Worm (Caenorhabditis elegans) whole organism, young adult: ENCODE measurements around the gene hpo-31.

Experiments
- C06A6.2 ChIP-seq: fragments of 200-800 bp; sonication (Bioruptor generic); conservative IDR thresholded peaks from 2 replicates; pipeline ENCODE4 v1.3.6; 2022; ENCODE audit warnings: missing genetic modification characterization, missing compliant biosample characterization
- F22D6.2 ChIP-seq: sonication (generic microtip); optimal IDR thresholded peaks from 2 replicates; lab custom pipeline; 2016; ENCODE audit warnings: mild to moderate bottlenecking, missing genetic modification characterization, missing compliant biosample characterization
- K11D2.4 ChIP-seq: fragments of 200-800 bp; sonication (Bioruptor generic); IDR thresholded peaks from 2 replicates; pipeline ENCODE4 v1.3.6; 2022; ENCODE audit warnings: missing genetic modification reagents, missing genetic modification characterization, missing compliant biosample characterization
- ZK185.1 ChIP-seq: sonication (generic microtip); optimal IDR thresholded peaks from 2 replicates; lab custom pipeline; 2016; ENCODE audit warnings: mild to moderate bottlenecking, missing genetic modification characterization, missing compliant biosample characterization; ENCODE audit not compliant: poor library complexity, severe bottlenecking
- aptf-3 ChIP-seq: fragments of 200-800 bp; sonication (Bioruptor generic); IDR thresholded peaks from 2 replicates; pipeline ENCODE4 v1.3.6; 2022; ENCODE audit warnings: missing genetic modification characterization, missing compliant biosample characterization
- die-1 ChIP-seq: sonication (generic microtip); optimal IDR thresholded peaks from 2 replicates; lab custom pipeline; 2016; ENCODE audit warnings: missing genotype, mild to moderate bottlenecking, missing genetic modification characterization, missing compliant biosample characterization
- fkh-3 ChIP-seq: sonication (generic microtip); optimal IDR thresholded peaks from 2 replicates; lab custom pipeline; 2016; ENCODE audit warnings: mild to moderate bottlenecking, missing genetic modification characterization, missing compliant biosample characterization
- hlh-26 ChIP-seq: fragments of 200-800 bp; sonication (Bioruptor generic); conservative IDR thresholded peaks from 2 replicates; pipeline ENCODE4 v1.3.6; 2022; ENCODE audit warnings: missing genetic modification reagents, missing genetic modification characterization, missing compliant biosample characterization
- lin-26 ChIP-seq: fragments of 200-800 bp; sonication (Bioruptor generic); IDR thresholded peaks from 2 replicates; pipeline ENCODE4 v1.3.6; 2022; ENCODE audit warnings: missing genetic modification reagents, missing genetic modification characterization, missing compliant biosample characterization
- madf-10 ChIP-seq: sonication (generic microtip); optimal IDR thresholded peaks from 2 replicates; lab custom pipeline; 2016; ENCODE audit warnings: mild to moderate bottlenecking, missing genetic modification characterization, missing compliant biosample characterization
- mel-28 ChIP-seq: sonication (generic microtip); optimal IDR thresholded peaks from 2 replicates; lab custom pipeline; 2016; ENCODE audit warnings: borderline replicate concordance, mild to moderate bottlenecking, missing genetic modification characterization, missing compliant biosample characterization
- mes-4 ChIP-seq: sonication (generic microtip); optimal IDR thresholded peaks from 2 replicates; lab custom pipeline; 2016; ENCODE audit warnings: missing genotype, missing genetic modification characterization, missing compliant biosample characterization
- nhr-27 ChIP-seq: fragments of 200-800 bp; sonication (Bioruptor generic); optimal IDR thresholded peaks from 2 replicates; lab custom pipeline; 2018; ENCODE audit warnings: mild to moderate bottlenecking, missing genetic modification characterization, moderate library complexity, missing compliant biosample characterization
- rec-8 ChIP-seq, 2 experiments: sonication (generic microtip); optimal IDR thresholded peaks; 2 replicates each; lab custom pipeline; 2016; ENCODE audit warnings: mild to moderate bottlenecking in 2 of 2, missing genetic modification characterization in 2 of 2, missing genetic modification reagents in 2 of 2, missing genotype in 2 of 2, missing biosample characterization in 1 of 2, missing compliant biosample characterization in 1 of 2, moderate library complexity in 1 of 2
- snpc-1.3 ChIP-seq: sonication (generic microtip); optimal IDR thresholded peaks from 2 replicates; lab custom pipeline; 2017; ENCODE audit warnings: missing genetic modification characterization, mild to moderate bottlenecking, missing compliant biosample characterization, antibody characterized with exemption, moderate library complexity, missing genotype, missing genetic modification reagents; ENCODE audit not compliant: insufficient read depth
- ztf-25 ChIP-seq: fragments of 200-800 bp; sonication (Bioruptor generic); IDR thresholded peaks from 2 replicates; pipeline ENCODE4 v1.3.6; 2022; ENCODE audit warnings: missing genetic modification reagents, missing genetic modification characterization, missing compliant biosample characterization

Gene hpo-31

DNA sequence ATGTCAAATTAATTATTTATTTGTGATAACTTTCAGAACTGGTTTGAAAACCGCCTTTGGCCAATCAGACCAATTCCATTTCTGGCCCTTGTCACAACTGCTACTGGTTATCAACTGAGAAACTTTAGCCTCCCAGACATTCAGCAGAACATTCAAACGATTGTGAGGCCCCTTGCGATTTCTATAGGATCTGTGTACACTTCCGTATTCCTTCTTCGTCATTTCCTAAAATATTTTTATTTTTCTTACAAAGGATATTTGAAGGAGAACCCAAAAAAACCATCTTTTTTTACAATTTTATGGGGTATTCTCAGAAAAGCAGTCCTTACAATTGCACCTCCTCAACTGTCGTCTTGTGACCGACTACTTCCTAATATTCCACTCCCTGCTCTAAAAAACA is 50.5 kb downstream of the hpo-31 start:
- TF ChIP-seq ZK185.1 (tag; lab: Kevin White, UChicago) (no peak), K11D2.4 (GFP tag; lab: Robert Waterston, UW) (no peak), fkh-3 (tag; lab: Kevin White, UChicago) (no peak), rec-8 (tag; optimal IDR thresholded peaks at IDR 0.05; lab: Kevin White, UChicago) (no peak), mel-28 (no peak), aptf-3 (GFP tag; lab: Robert Waterston, UW) (no peak), madf-10 (no peak), snpc-1.3 (tag; lab: Kevin White, UChicago) (no peak), mes-4 (no peak), die-1 (tag; lab: Kevin White, UChicago) (no peak), hlh-26 (GFP tag; lab: Robert Waterston, UW) (no peak), lin-26 (GFP tag; lab: Robert Waterston, UW) (no peak), C06A6.2 (GFP tag; lab: Robert Waterston, UW) (no peak), F22D6.2 (tag; lab: Kevin White, UChicago) (no peak), ztf-25 (GFP tag; lab: Robert Waterston, UW) (no peak), nhr-27 (tag; lab: Kevin White, UChicago) (no peak)
